Fruit fly (Drosophila melanogaster): ENCODE results near the gene CG2116.

CG2116 gene

DNA sequence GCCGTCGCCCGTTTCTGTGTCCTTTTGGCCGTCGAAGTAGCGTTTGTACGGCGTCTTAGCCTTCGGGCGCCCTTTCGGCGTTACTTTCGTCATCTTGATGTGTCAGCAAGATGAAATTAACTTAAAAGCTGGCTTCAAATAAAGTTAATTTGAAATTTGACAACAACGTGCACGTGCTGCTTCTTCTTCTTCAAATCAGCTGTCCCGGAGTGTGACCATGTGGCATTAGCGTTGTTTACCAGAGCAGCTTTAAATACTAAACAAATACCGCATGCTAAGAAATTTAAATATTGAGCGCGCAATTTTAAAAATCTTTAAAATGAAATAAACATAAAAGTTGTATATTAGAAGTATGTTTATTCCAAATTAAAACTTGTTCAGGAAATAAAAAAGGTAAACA is 8.7 kb upstream of the CG2116 start, which contains the start of gene CG2260 (continued):
- no peak for TF ChIP-seq Chrac-16 (GFP tag; optimal IDR thresholded peaks at IDR 0.05)
- TF ChIP-seq Fer1 (GFP tag; optimal IDR thresholded peaks at IDR 0.05): no peak
- peak; percentile 57 for TF ChIP-seq Max (GFP tag; optimal IDR thresholded peaks at IDR 0.05)
- peak; percentile 75 for TF ChIP-seq CG15514 (GFP tag; optimal IDR thresholded peaks at IDR 0.05)
- no peak for TF ChIP-seq tio (GFP tag; optimal IDR thresholded peaks at IDR 0.05)
- TF ChIP-seq ftz-f1 (GFP tag; optimal IDR thresholded peaks at IDR 0.05): no peak
- no peak for TF ChIP-seq CG13296 (GFP tag; optimal IDR thresholded peaks at IDR 0.05)
- peak; percentile 52 for TF ChIP-seq stwl (tag; optimal IDR thresholded peaks at IDR 0.05)
- no peak for TF ChIP-seq CG3065 (GFP tag; optimal IDR thresholded peaks at IDR 0.05)
- no peak for TF ChIP-seq Sry-δ (GFP tag; optimal IDR thresholded peaks at IDR 0.05)
- no peak for TF ChIP-seq Oli (tag; optimal IDR thresholded peaks at IDR 0.05)
- TF ChIP-seq Sry-β (GFP tag; optimal IDR thresholded peaks at IDR 0.05): no peak
- no peak for TF ChIP-seq D19B (GFP tag; optimal IDR thresholded peaks at IDR 0.05)
- peak; percentile 41 for TF ChIP-seq Med (GFP tag)
- no peak for TF ChIP-seq sd (tag; optimal IDR thresholded peaks at IDR 0.05)
- TF ChIP-seq CG9609 (GFP tag; optimal IDR thresholded peaks at IDR 0.05): no peak
- TF ChIP-seq scrt (GFP tag; optimal IDR thresholded peaks at IDR 0.05): peak; percentile 20
- TF ChIP-seq Dek (tag; optimal IDR thresholded peaks at IDR 0.05): no peak
- no peak for TF ChIP-seq Optix (GFP tag; IDR thresholded peaks at IDR 0.05)
- TF ChIP-seq ems (GFP tag; optimal IDR thresholded peaks at IDR 0.05): no peak
- TF ChIP-seq CG4282 (GFP tag; optimal IDR thresholded peaks at IDR 0.05): no peak
- TF ChIP-seq dan (GFP tag; IDR thresholded peaks at IDR 0.05): no peak
- TF ChIP-seq CG30403 (GFP tag; optimal IDR thresholded peaks at IDR 0.05): no peak
- no peak for TF ChIP-seq Gug (GFP tag; IDR thresholded peaks at IDR 0.05)
- TF ChIP-seq lilli (GFP tag; optimal IDR thresholded peaks at IDR 0.05): no peak
- TF ChIP-seq CG6689 (GFP tag; IDR thresholded peaks at IDR 0.05): no peak
- TF ChIP-seq YL-1 (GFP tag; optimal IDR thresholded peaks at IDR 0.05): peak; percentile 6
- no peak for TF ChIP-seq lov (optimal IDR thresholded peaks at IDR 0.05)
- no peak for TF ChIP-seq lov (GFP tag; IDR thresholded peaks at IDR 0.05)
- no peak for TF ChIP-seq sens-2 (GFP tag; IDR thresholded peaks at IDR 0.05)
- no peak for TF ChIP-seq kah (GFP tag; optimal IDR thresholded peaks at IDR 0.05)
- peak; percentile 47 for TF ChIP-seq MESR4 (GFP tag; optimal IDR thresholded peaks at IDR 0.05)
- TF ChIP-seq CG13894 (tag; optimal IDR thresholded peaks at IDR 0.05): no peak
- TF ChIP-seq CG10543 (GFP tag; optimal IDR thresholded peaks at IDR 0.05): no peak
- no peak for TF ChIP-seq CG6791 (GFP tag; IDR thresholded peaks at IDR 0.05; ENCODE audit: partially characterized antibody)
- TF ChIP-seq CG12659 (GFP tag; optimal IDR thresholded peaks at IDR 0.05): no peak
- TF ChIP-seq onecut (GFP tag; IDR thresholded peaks at IDR 0.05): no peak
- TF ChIP-seq chinmo (GFP tag; IDR thresholded peaks at IDR 0.05; ENCODE audit: partially characterized antibody): no peak
- TF ChIP-seq MBD-R2 (GFP tag; IDR thresholded peaks at IDR 0.05): peak; percentile 77
- TF ChIP-seq repo (GFP tag; optimal IDR thresholded peaks at IDR 0.05): no peak
- no peak for TF ChIP-seq slbo (GFP tag; IDR thresholded peaks at IDR 0.05)
- TF ChIP-seq fd64A (GFP tag; optimal IDR thresholded peaks at IDR 0.05): no peak
- peak; percentile 13 for TF ChIP-seq CG10267 (tag; optimal IDR thresholded peaks at IDR 0.05)
- peak; percentile 40 for TF ChIP-seq unc-4 (GFP tag; IDR thresholded peaks at IDR 0.05; ENCODE audit: partially characterized antibody)
- TF ChIP-seq ac (GFP tag; optimal IDR thresholded peaks at IDR 0.05): no peak
- TF ChIP-seq tll (GFP tag; optimal IDR thresholded peaks at IDR 0.05): no peak
- no peak for TF ChIP-seq Bdp1 (GFP tag; optimal IDR thresholded peaks at IDR 0.05)
- no peak for TF ChIP-seq unpg (GFP tag; optimal IDR thresholded peaks at IDR 0.05)
- TF ChIP-seq nmo (GFP tag; optimal IDR thresholded peaks at IDR 0.05): no peak
- no peak for TF ChIP-seq CG17568 (GFP tag; optimal IDR thresholded peaks at IDR 0.05)
- peak; percentile 82 for TF ChIP-seq dm (GFP tag; optimal IDR thresholded peaks at IDR 0.05)
